Fruit fly (Drosophila melanogaster) whole organism, embryonic: ENCODE data around the gene CG16717.

ENCODE experiments used
- ATbp ChIP-seq: fragments of 200-800 bp; sonication (Bioruptor generic); optimal IDR thresholded peaks from 2 replicates; lab custom pipeline; 2017; ENCODE audit warnings: missing biosample characterization, mild to moderate bottlenecking, missing genetic modification characterization, missing genetic modification reagents
- Bgb ChIP-seq: fragments of 200-800 bp; sonication (Bioruptor generic); IDR thresholded peaks from 2 replicates; pipeline ENCODE4 v1.3.6; 2022; ENCODE audit warnings: missing biosample characterization, missing genetic modification characterization; ENCODE audit not compliant: partially characterized antibody
- CG10462 ChIP-seq: fragments of 200-800 bp; sonication (Bioruptor generic); optimal IDR thresholded peaks from 2 replicates; lab custom pipeline; 2016; ENCODE audit warnings: missing biosample characterization, missing genetic modification characterization
- CG10959 ChIP-seq: fragments of 200-800 bp; sonication (Bioruptor generic); IDR thresholded peaks from 2 replicates; pipeline ENCODE4 v1.3.6; 2022; ENCODE audit warnings: missing biosample characterization, missing genetic modification characterization
- CG11085 ChIP-seq: fragments of 200-800 bp; sonication (Bioruptor generic); IDR thresholded peaks from 2 replicates; pipeline ENCODE4 v1.3.6; 2022; ENCODE audit warnings: missing biosample characterization, missing genetic modification characterization
- CG12299 ChIP-seq: fragments of 200-800 bp; sonication (Bioruptor generic); optimal IDR thresholded peaks from 2 replicates; lab custom pipeline; 2018; ENCODE audit warnings: missing biosample characterization, mild to moderate bottlenecking, missing genetic modification characterization
- CG13624 ChIP-seq: fragments of 200-800 bp; sonication (Bioruptor generic); optimal IDR thresholded peaks from 2 replicates; lab custom pipeline; 2016; ENCODE audit warnings: missing biosample characterization, missing genetic modification characterization
- CG13775 ChIP-seq: fragments of 200-800 bp; sonication (Bioruptor generic); optimal IDR thresholded peaks from 3 replicates; lab custom pipeline; 2017; ENCODE audit warnings: missing biosample characterization, mild to moderate bottlenecking, missing genetic modification characterization
- CG15011 ChIP-seq: fragments of 200-800 bp; sonication (Bioruptor generic); optimal IDR thresholded peaks from 3 replicates; lab custom pipeline; 2018; ENCODE audit warnings: missing biosample characterization, mild to moderate bottlenecking, missing genetic modification characterization
- CG15073 ChIP-seq: fragments of 200-800 bp; sonication (Bioruptor generic); optimal IDR thresholded peaks from 2 replicates; lab custom pipeline; 2016; ENCODE audit warnings: missing biosample characterization, missing genetic modification characterization
- CG15479 ChIP-seq: fragments of 200-800 bp; sonication (Bioruptor generic); optimal IDR thresholded peaks from 3 replicates; lab custom pipeline; 2019; ENCODE audit warnings: missing biosample characterization, mild to moderate bottlenecking, missing genetic modification characterization, moderate library complexity
- CG2202 ChIP-seq: fragments of 200-800 bp; sonication (Bioruptor generic); optimal IDR thresholded peaks from 2 replicates; lab custom pipeline; 2018; ENCODE audit warnings: missing biosample characterization, mild to moderate bottlenecking, missing genetic modification characterization
- CG31365 ChIP-seq: fragments of 200-800 bp; sonication (Bioruptor generic); optimal IDR thresholded peaks from 2 replicates; lab custom pipeline; 2018; ENCODE audit warnings: missing biosample characterization, mild to moderate bottlenecking, missing genetic modification characterization
- CG3281 ChIP-seq: fragments of 200-800 bp; sonication (Bioruptor generic); optimal IDR thresholded peaks from 3 replicates; lab custom pipeline; 2017; ENCODE audit warnings: missing biosample characterization, mild to moderate bottlenecking, missing genetic modification characterization
- CG33213 ChIP-seq: fragments of 200-800 bp; sonication (Bioruptor generic); optimal IDR thresholded peaks from 3 replicates; lab custom pipeline; 2016; ENCODE audit warnings: missing biosample characterization, missing genetic modification characterization
- CG42726 ChIP-seq: fragments of 200-800 bp; sonication (Bioruptor generic); IDR thresholded peaks from 2 replicates; pipeline ENCODE4 v1.3.6; 2022; ENCODE audit warnings: missing biosample characterization, missing genetic modification characterization; ENCODE audit not compliant: partially characterized antibody
- CG4282 ChIP-seq: fragments of 200-800 bp; sonication (Bioruptor generic); optimal IDR thresholded peaks from 2 replicates; lab custom pipeline; 2016; ENCODE audit warnings: missing biosample characterization, missing genetic modification characterization
- CG4617 ChIP-seq: fragments of 200-800 bp; sonication (Bioruptor generic); optimal IDR thresholded peaks from 3 replicates; lab custom pipeline; 2016; ENCODE audit warnings: missing biosample characterization, missing genetic modification characterization, borderline replicate concordance
- CG6272 ChIP-seq: fragments of 200-800 bp; sonication (Bioruptor generic); IDR thresholded peaks from 2 replicates; pipeline ENCODE4 v1.3.6; 2022; ENCODE audit warnings: missing biosample characterization, missing genetic modification characterization
- CG6654 ChIP-seq: fragments of 200-800 bp; sonication (Bioruptor generic); optimal IDR thresholded peaks from 2 replicates; lab custom pipeline; 2017; ENCODE audit warnings: missing biosample characterization, mild to moderate bottlenecking, missing genetic modification characterization
- CG7745 ChIP-seq: fragments of 200-800 bp; sonication (Bioruptor generic); optimal IDR thresholded peaks from 2 replicates; lab custom pipeline; 2018; ENCODE audit warnings: missing biosample characterization, mild to moderate bottlenecking, missing genetic modification characterization, moderate library complexity
- CG7928 ChIP-seq: fragments of 200-800 bp; sonication (Bioruptor generic); optimal IDR thresholded peaks from 2 replicates; lab custom pipeline; 2017; ENCODE audit warnings: missing biosample characterization, mild to moderate bottlenecking, missing genetic modification characterization
- CG8281 ChIP-seq: fragments of 200-800 bp; sonication (Bioruptor generic); optimal IDR thresholded peaks from 2 replicates; lab custom pipeline; 2018; ENCODE audit warnings: missing biosample characterization, mild to moderate bottlenecking, missing genetic modification characterization, moderate library complexity
- CG8359 ChIP-seq: fragments of 200-800 bp; sonication (Bioruptor generic); optimal IDR thresholded peaks from 2 replicates; lab custom pipeline; 2017; ENCODE audit warnings: missing biosample characterization, mild to moderate bottlenecking, missing genetic modification characterization, borderline replicate concordance
- Dp ChIP-seq: fragments of 200-800 bp; sonication (Bioruptor generic); optimal IDR thresholded peaks from 2 replicates; lab custom pipeline; 2018; ENCODE audit warnings: missing biosample characterization, mild to moderate bottlenecking, missing genetic modification characterization, moderate library complexity
- E2f2 ChIP-seq: fragments of 200-800 bp; sonication (Bioruptor generic); IDR thresholded peaks from 2 replicates; pipeline ENCODE4 v1.3.6; 2022; ENCODE audit warnings: missing biosample characterization, missing genetic modification characterization
- HLHmδ ChIP-seq: fragments of 200-800 bp; sonication (Bioruptor generic); optimal IDR thresholded peaks from 2 replicates; lab custom pipeline; 2018; ENCODE audit warnings: missing biosample characterization, mild to moderate bottlenecking, missing genetic modification characterization, moderate library complexity
- MBD-R2 ChIP-seq: fragments of 200-800 bp; sonication (Bioruptor generic); IDR thresholded peaks from 2 replicates; pipeline ENCODE4 v1.3.6; 2022; ENCODE audit warnings: missing biosample characterization, missing genetic modification characterization
- Myb ChIP-seq: fragments of 200-800 bp; sonication (Bioruptor generic); optimal IDR thresholded peaks from 2 replicates; lab custom pipeline; 2016; ENCODE audit warnings: missing biosample characterization, missing genetic modification characterization
- Optix ChIP-seq: fragments of 200-800 bp; sonication (Bioruptor generic); IDR thresholded peaks from 3 replicates; pipeline ENCODE4 v1.3.6; 2022; ENCODE audit warnings: missing biosample characterization, missing genetic modification characterization
- Rx ChIP-seq: fragments of 200-800 bp; sonication (Bioruptor generic); IDR thresholded peaks from 2 replicates; pipeline ENCODE4 v1.3.6; 2022; ENCODE audit warnings: missing biosample characterization, missing genetic modification characterization
- Scr ChIP-seq: fragments of 200-800 bp; sonication (Bioruptor generic); IDR thresholded peaks from 2 replicates; pipeline ENCODE4 v1.3.6; 2022; ENCODE audit warnings: missing biosample characterization, missing genetic modification characterization; ENCODE audit not compliant: partially characterized antibody
- Sox102F ChIP-seq: fragments of 200-800 bp; sonication (Bioruptor generic); optimal IDR thresholded peaks from 2 replicates; lab custom pipeline; 2018; ENCODE audit warnings: missing biosample characterization, mild to moderate bottlenecking, missing genetic modification characterization, moderate library complexity
- Sry-δ ChIP-seq: fragments of 200-800 bp; sonication (Bioruptor generic); optimal IDR thresholded peaks from 2 replicates; lab custom pipeline; 2016; ENCODE audit warnings: missing biosample characterization, missing genetic modification characterization
- amos ChIP-seq: fragments of 200-800 bp; sonication (Bioruptor generic); IDR thresholded peaks from 2 replicates; pipeline ENCODE4 v1.3.6; 2022; ENCODE audit warnings: missing biosample characterization, missing genetic modification characterization; ENCODE audit not compliant: partially characterized antibody
- ato ChIP-seq: fragments of 200-800 bp; sonication (Bioruptor generic); IDR thresholded peaks from 2 replicates; pipeline ENCODE4 v1.3.6; 2022; ENCODE audit warnings: missing biosample characterization, missing genetic modification characterization; ENCODE audit not compliant: partially characterized antibody
- chn ChIP-seq: fragments of 200-800 bp; sonication (Bioruptor generic); optimal IDR thresholded peaks from 2 replicates; lab custom pipeline; 2016; ENCODE audit warnings: missing biosample characterization, missing genetic modification characterization
- danr ChIP-seq: fragments of 200-800 bp; sonication (Bioruptor generic); IDR thresholded peaks from 2 replicates; pipeline ENCODE4 v1.3.6; 2022; ENCODE audit warnings: missing biosample characterization, missing genetic modification characterization
- dmrt99B ChIP-seq: fragments of 200-800 bp; sonication (Bioruptor generic); optimal IDR thresholded peaks from 2 replicates; lab custom pipeline; 2018; ENCODE audit warnings: missing biosample characterization, mild to moderate bottlenecking, missing genetic modification characterization, moderate library complexity
- exex ChIP-seq: fragments of 200-800 bp; sonication (Bioruptor generic); optimal IDR thresholded peaks from 4 replicates; lab custom pipeline; 2018; ENCODE audit warnings: missing biosample characterization, mild to moderate bottlenecking, missing genetic modification characterization, moderate library complexity
- gfzf ChIP-seq: fragments of 200-800 bp; sonication (Bioruptor generic); optimal IDR thresholded peaks from 2 replicates; lab custom pipeline; 2016; ENCODE audit warnings: missing biosample characterization, mild to moderate bottlenecking, missing genetic modification characterization, moderate library complexity
- knrl ChIP-seq: fragments of 200-800 bp; sonication (Bioruptor generic); IDR thresholded peaks from 3 replicates; pipeline ENCODE4 v1.3.6; 2022; ENCODE audit warnings: missing biosample characterization, missing genetic modification characterization; ENCODE audit not compliant: partially characterized antibody
- lab ChIP-seq: fragments of 200-800 bp; sonication (Bioruptor generic); optimal IDR thresholded peaks from 3 replicates; lab custom pipeline; 2017; ENCODE audit warnings: missing biosample characterization, missing genetic modification characterization, mild to moderate bottlenecking, moderate library complexity, missing genetic modification reagents
- mam ChIP-seq: fragments of 200-800 bp; sonication (Bioruptor generic); optimal IDR thresholded peaks from 3 replicates; lab custom pipeline; 2016; ENCODE audit warnings: missing biosample characterization, missing genetic modification characterization
- tup ChIP-seq: fragments of 200-800 bp; sonication (Bioruptor generic); optimal IDR thresholded peaks from 2 replicates; lab custom pipeline; 2016; ENCODE audit warnings: missing biosample characterization, mild to moderate bottlenecking, missing genetic modification characterization, moderate library complexity
- unc-4 ChIP-seq: fragments of 200-800 bp; sonication (Bioruptor generic); IDR thresholded peaks from 2 replicates; pipeline ENCODE4 v1.3.6; 2022; ENCODE audit warnings: missing biosample characterization, missing genetic modification characterization; ENCODE audit not compliant: partially characterized antibody
- zen ChIP-seq: fragments of 200-800 bp; sonication (Bioruptor generic); optimal IDR thresholded peaks from 3 replicates; lab custom pipeline; 2018; ENCODE audit warnings: missing biosample characterization, mild to moderate bottlenecking, missing genetic modification characterization, moderate library complexity

The CG16717 gene

DNA sequence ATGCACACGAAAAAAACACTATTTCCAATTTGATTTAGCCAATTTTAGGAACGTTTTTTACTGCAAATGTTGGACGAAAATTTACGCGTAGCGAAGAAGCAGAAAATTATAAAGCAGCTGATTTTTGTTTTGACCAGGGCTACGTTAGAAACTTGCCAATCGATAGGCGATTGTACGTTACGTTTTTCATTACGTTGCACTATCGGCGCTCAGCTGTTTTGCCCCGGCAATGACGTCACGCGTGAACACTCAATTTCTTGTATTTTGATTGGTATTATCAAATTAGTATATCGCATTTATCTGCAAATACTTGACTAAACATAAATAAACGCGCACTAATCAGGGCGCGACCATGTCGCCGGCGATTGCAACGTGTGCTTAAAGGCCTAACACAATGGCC lies at the start of gene CG16717, which contains the start of gene fry (continued):
- TF ChIP-seq HLHmδ (GFP tag; lab: Kevin White, UChicago) (no peak), CG7928 (GFP tag; lab: Kevin White, UChicago) (peak; percentile 93), CG6272 (GFP tag; lab: Robert Waterston, UW) (no peak), CG15073 (GFP tag; lab: Kevin White, UChicago) (no peak), CG7745 (tag; lab: Kevin White, UChicago) (peak; percentile 99), exex (tag; lab: Kevin White, UChicago) (peak; percentile 68), zen (tag; lab: Kevin White, UChicago) (no peak), Sry-δ (GFP tag; lab: Kevin White, UChicago) (peak; percentile 26), Rx (GFP tag; lab: Robert Waterston, UW) (no peak), Sox102F (no peak), CG3281 (GFP tag; lab: Kevin White, UChicago) (peak; percentile 54), tup (GFP tag; lab: Kevin White, UChicago) (no peak)

DNA sequence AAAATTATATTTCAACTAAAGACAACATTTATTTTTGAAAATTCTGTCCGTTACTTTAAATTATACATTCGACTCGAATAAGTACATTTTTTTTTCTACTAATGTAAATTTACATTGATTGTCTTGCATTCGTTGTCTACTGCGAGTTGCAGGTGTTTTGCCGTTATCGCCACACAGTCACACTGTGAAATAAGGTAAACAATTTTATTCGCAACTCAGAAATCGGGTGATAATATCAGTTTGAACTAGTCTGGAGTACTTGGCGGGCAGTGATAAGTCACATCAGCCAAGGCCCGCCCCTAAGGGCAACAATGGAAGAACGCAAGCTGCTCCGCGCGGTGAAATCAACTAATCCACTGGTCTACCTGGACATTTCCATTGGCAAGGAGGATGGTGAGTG lies 49.1 kb upstream of the CG16717 start:
- TF ChIP-seq Scr (GFP tag; lab: Robert Waterston, UW) (peak; percentile 28; the same call in 1 of the 2 replicates), CG13775 (GFP tag; lab: Kevin White, UChicago) (no peak), CG13624 (GFP tag; lab: Kevin White, UChicago) (no peak), CG15479 (GFP tag; lab: Kevin White, UChicago) (no peak), CG6654 (no peak), dmrt99B (no peak), Sox102F (no peak), unc-4 (GFP tag; lab: Robert Waterston, UW) (no peak), tup (GFP tag; lab: Kevin White, UChicago) (no peak), danr (GFP tag; lab: Robert Waterston, UW) (no peak), Dp (GFP tag; lab: Kevin White, UChicago) (peak; percentile 42), E2f2 (peak; percentile 45; the same call in 1 of the 2 replicates), CG10959 (GFP tag; lab: Robert Waterston, UW) (no peak), lab (GFP tag; lab: Kevin White, UChicago) (no peak), CG8281 (tag; lab: Kevin White, UChicago) (no peak), Bgb (GFP tag; lab: Robert Waterston, UW) (peak; percentile 55; the same call in 1 of the 2 replicates), Optix (GFP tag; lab: Robert Waterston, UW) (no peak), CG10462 (GFP tag; lab: Kevin White, UChicago) (no peak), CG12299 (tag; lab: Kevin White, UChicago) (no peak), CG42726 (peak; percentile 35; the same call in 1 of the 2 replicates), ATbp (GFP tag; lab: Kevin White, UChicago) (no peak), CG7745 (tag; lab: Kevin White, UChicago) (no peak), gfzf (GFP tag; lab: Kevin White, UChicago) (peak; percentile 87), amos (GFP tag; lab: Robert Waterston, UW) (peak; percentile 67), knrl (GFP tag; lab: Robert Waterston, UW) (peak; percentile 54; the same call in 2 of the 3 replicates), CG15011 (GFP tag; lab: Kevin White, UChicago) (no peak), chn (GFP tag; lab: Kevin White, UChicago) (no peak), CG4282 (no peak), ato (GFP tag; lab: Robert Waterston, UW) (no peak), CG31365 (tag; lab: Kevin White, UChicago) (no peak), mam (no peak), Myb (GFP tag; lab: Kevin White, UChicago) (peak; percentile 99), MBD-R2 (GFP tag; lab: Robert Waterston, UW) (peak; percentile 75), CG8359 (GFP tag; lab: Kevin White, UChicago) (no peak), CG2202 (no peak), CG33213 (peak; percentile 17), CG4617 (peak; percentile 59), CG11085 (GFP tag; lab: Robert Waterston, UW) (no peak)
